Fruit fly (Drosophila melanogaster) whole organism, prepupa: ENCODE data around the gene Hsc70-3.

ENCODE experiments used
- Blimp-1 ChIP-seq: fragments of 200-800 bp; sonication (Bioruptor generic); optimal IDR thresholded peaks from 3 replicates; lab custom pipeline; 2017; ENCODE audit warnings: missing biosample characterization, missing genetic modification characterization, mild to moderate bottlenecking, moderate library complexity, missing genetic modification reagents
- CG10631 ChIP-seq: fragments of 200-800 bp; sonication (Bioruptor generic); optimal IDR thresholded peaks from 2 replicates; lab custom pipeline; 2016; ENCODE audit warnings: missing biosample characterization, missing genetic modification characterization
- CG11294 ChIP-seq: fragments of 200-800 bp; sonication (Bioruptor generic); IDR thresholded peaks from 2 replicates; pipeline ENCODE4 v1.3.6; 2022; ENCODE audit warnings: missing biosample characterization, missing genetic modification characterization
- CG11762 ChIP-seq: fragments of 200-800 bp; sonication (Bioruptor generic); optimal IDR thresholded peaks from 3 replicates; lab custom pipeline; 2016; ENCODE audit warnings: missing biosample characterization, missing genetic modification characterization; ENCODE audit not compliant: insufficient read depth
- CG11902 ChIP-seq: fragments of 200-800 bp; sonication (Bioruptor generic); optimal IDR thresholded peaks from 3 replicates; lab custom pipeline; 2016; ENCODE audit warnings: missing biosample characterization, missing genetic modification characterization
- CG15336 ChIP-seq: fragments of 200-800 bp; sonication (Bioruptor generic); IDR thresholded peaks from 2 replicates; pipeline ENCODE4 v1.3.6; 2022; ENCODE audit warnings: missing biosample characterization, missing genetic modification characterization
- CG1621 ChIP-seq: fragments of 200-800 bp; sonication (Bioruptor generic); optimal IDR thresholded peaks from 3 replicates; lab custom pipeline; 2018; ENCODE audit warnings: missing biosample characterization, mild to moderate bottlenecking, missing genetic modification characterization
- CG16779 ChIP-seq: fragments of 200-800 bp; sonication (Bioruptor generic); optimal IDR thresholded peaks from 3 replicates; lab custom pipeline; 2017; ENCODE audit warnings: missing biosample characterization, mild to moderate bottlenecking, missing genetic modification characterization
- CG32006 ChIP-seq: fragments of 200-800 bp; sonication (Bioruptor generic); optimal IDR thresholded peaks from 3 replicates; lab custom pipeline; 2017; ENCODE audit warnings: missing biosample characterization, mild to moderate bottlenecking, missing genetic modification characterization
- CG34406 ChIP-seq: fragments of 200-800 bp; sonication (Bioruptor generic); optimal IDR thresholded peaks from 3 replicates; lab custom pipeline; 2016; ENCODE audit warnings: missing biosample characterization, missing genetic modification characterization
- CG3919 ChIP-seq: fragments of 200-800 bp; sonication (Bioruptor generic); optimal IDR thresholded peaks from 3 replicates; lab custom pipeline; 2016; ENCODE audit warnings: missing biosample characterization, missing genetic modification characterization
- CG4318 ChIP-seq: fragments of 200-800 bp; sonication (Bioruptor generic); optimal IDR thresholded peaks from 3 replicates; lab custom pipeline; 2017; ENCODE audit warnings: missing biosample characterization, mild to moderate bottlenecking, missing genetic modification characterization
- CG6163 ChIP-seq: fragments of 200-800 bp; sonication (Bioruptor generic); IDR thresholded peaks from 3 replicates; pipeline ENCODE4 v1.3.6; 2022; ENCODE audit warnings: missing biosample characterization, missing genetic modification characterization
- CG6792 ChIP-seq: fragments of 200-800 bp; sonication (Bioruptor generic); optimal IDR thresholded peaks from 3 replicates; lab custom pipeline; 2016; ENCODE audit warnings: missing biosample characterization, missing genetic modification characterization
- CG6808 ChIP-seq: fragments of 200-800 bp; sonication (Bioruptor generic); optimal IDR thresholded peaks from 3 replicates; lab custom pipeline; 2017; ENCODE audit warnings: missing biosample characterization, missing genetic modification characterization, mild to moderate bottlenecking, moderate library complexity, missing genetic modification reagents
- CG6854 ChIP-seq: fragments of 200-800 bp; sonication (Bioruptor generic); optimal IDR thresholded peaks from 2 replicates; lab custom pipeline; 2017; ENCODE audit warnings: missing biosample characterization, mild to moderate bottlenecking, missing genetic modification characterization
- CG7368 ChIP-seq: fragments of 200-800 bp; sonication (Bioruptor generic); optimal IDR thresholded peaks from 3 replicates; lab custom pipeline; 2016; ENCODE audit warnings: missing biosample characterization, missing genetic modification characterization
- CG8319 ChIP-seq: fragments of 200-800 bp; sonication (Bioruptor generic); optimal IDR thresholded peaks from 3 replicates; lab custom pipeline; 2016; ENCODE audit warnings: missing biosample characterization, missing genetic modification characterization
- CG9139 ChIP-seq: fragments of 200-800 bp; sonication (Bioruptor generic); optimal IDR thresholded peaks from 3 replicates; lab custom pipeline; 2017; ENCODE audit warnings: missing biosample characterization, mild to moderate bottlenecking, missing genetic modification characterization
- Eip78C ChIP-seq: fragments of 200-800 bp; sonication (Bioruptor generic); peaks from one replicate; lab custom pipeline; 2016; ENCODE audit warnings: missing biosample characterization, missing genetic modification characterization
- Ets21C ChIP-seq: fragments of 200-800 bp; sonication (Bioruptor generic); optimal IDR thresholded peaks from 3 replicates; lab custom pipeline; 2016; ENCODE audit warnings: missing biosample characterization, missing genetic modification characterization
- Ets96B ChIP-seq: fragments of 200-800 bp; optimal IDR thresholded peaks from 2 replicates; lab custom pipeline; 2019; ENCODE audit warnings: missing biosample characterization, mild to moderate bottlenecking, missing genetic modification characterization, moderate library complexity
- Hr4 ChIP-seq: fragments of 200-800 bp; sonication (Bioruptor generic); optimal IDR thresholded peaks from 3 replicates; lab custom pipeline; 2016; ENCODE audit warnings: missing biosample characterization, missing genetic modification characterization
- Met ChIP-seq: fragments of 200-800 bp; sonication (Bioruptor generic); optimal IDR thresholded peaks from 3 replicates; lab custom pipeline; 2016; ENCODE audit warnings: missing biosample characterization, missing genetic modification characterization
- OdsH ChIP-seq: fragments of 200-800 bp; sonication (Bioruptor generic); optimal IDR thresholded peaks from 3 replicates; lab custom pipeline; 2016; ENCODE audit warnings: missing biosample characterization, missing genetic modification characterization
- Smox ChIP-seq: fragments of 200-800 bp; sonication (Bioruptor generic); optimal IDR thresholded peaks from 3 replicates; lab custom pipeline; 2016; ENCODE audit warnings: missing biosample characterization, missing genetic modification characterization
- Sox102F ChIP-seq: fragments of 200-800 bp; sonication (Bioruptor generic); optimal IDR thresholded peaks from 2 replicates; lab custom pipeline; 2016; ENCODE audit warnings: missing biosample characterization, mild to moderate bottlenecking, missing genetic modification characterization
- achi ChIP-seq: fragments of 200-800 bp; sonication (Bioruptor generic); optimal IDR thresholded peaks from 3 replicates; lab custom pipeline; 2016; ENCODE audit warnings: missing biosample characterization, missing genetic modification characterization
- acj6 ChIP-seq: fragments of 200-800 bp; sonication (Bioruptor generic); optimal IDR thresholded peaks from 3 replicates; lab custom pipeline; 2016; ENCODE audit warnings: missing biosample characterization, missing genetic modification characterization
- cyc ChIP-seq: fragments of 200-800 bp; sonication (Bioruptor generic); optimal IDR thresholded peaks from 3 replicates; lab custom pipeline; 2016; ENCODE audit warnings: missing biosample characterization, missing genetic modification characterization
- dac ChIP-seq: fragments of 200-800 bp; sonication (Bioruptor generic); optimal IDR thresholded peaks from 2 replicates; lab custom pipeline; 2017; ENCODE audit warnings: missing biosample characterization, mild to moderate bottlenecking, missing genetic modification characterization
- dsx ChIP-seq: fragments of 200-800 bp; optimal IDR thresholded peaks from 3 replicates; lab custom pipeline; 2019; ENCODE audit warnings: missing biosample characterization, mild to moderate bottlenecking, missing genetic modification characterization, moderate library complexity; ENCODE audit not compliant: poor library complexity, severe bottlenecking
- eg ChIP-seq: fragments of 200-800 bp; sonication (Bioruptor generic); IDR thresholded peaks from 3 replicates; pipeline ENCODE4 v1.3.6; 2022; ENCODE audit warnings: missing biosample characterization, missing genetic modification characterization
- fd59A ChIP-seq: fragments of 200-800 bp; sonication (Bioruptor generic); optimal IDR thresholded peaks from 2 replicates; lab custom pipeline; 2017; ENCODE audit warnings: missing biosample characterization, mild to moderate bottlenecking, missing genetic modification characterization, missing genetic modification reagents
- fd85E ChIP-seq: fragments of 200-800 bp; sonication (Bioruptor generic); optimal IDR thresholded peaks from 3 replicates; lab custom pipeline; 2016; ENCODE audit warnings: missing biosample characterization, missing genetic modification characterization
- fkh ChIP-seq: fragments of 200-800 bp; sonication (Bioruptor generic); optimal IDR thresholded peaks from 3 replicates; lab custom pipeline; 2017; ENCODE audit warnings: missing biosample characterization, mild to moderate bottlenecking, missing genetic modification characterization, moderate library complexity
- pdm3 ChIP-seq: fragments of 200-800 bp; sonication (Bioruptor generic); optimal IDR thresholded peaks from 3 replicates; lab custom pipeline; 2016; ENCODE audit warnings: missing biosample characterization, missing genetic modification characterization
- salr ChIP-seq, 2 experiments: fragments of 200-800 bp; sonication (Bioruptor generic); optimal IDR thresholded peaks; 3 replicates each; lab custom pipeline; 2016 to 2018; ENCODE audit warnings: missing biosample characterization in 2 of 2, missing genetic modification characterization in 2 of 2, mild to moderate bottlenecking in 1 of 2
- spab ChIP-seq: fragments of 200-800 bp; sonication (Bioruptor generic); optimal IDR thresholded peaks from 2 replicates; lab custom pipeline; 2017; ENCODE audit warnings: missing biosample characterization, mild to moderate bottlenecking, missing genetic modification characterization, missing genetic modification reagents
- ss ChIP-seq, 2 experiments: fragments of 200-800 bp; sonication (Bioruptor generic); optimal IDR thresholded peaks; 2 replicates in 1 of 2; 3 replicates in 1 of 2; lab custom pipeline; 2017 to 2018; ENCODE audit warnings: mild to moderate bottlenecking in 2 of 2, missing biosample characterization in 2 of 2, missing genetic modification characterization in 2 of 2, moderate library complexity in 1 of 2
- svp ChIP-seq: fragments of 200-800 bp; sonication (Bioruptor generic); peaks from one replicate; lab custom pipeline; 2016; ENCODE audit warnings: missing biosample characterization, missing genetic modification characterization
- vri ChIP-seq: fragments of 200-800 bp; sonication (Bioruptor generic); optimal IDR thresholded peaks from 3 replicates; lab custom pipeline; 2016; ENCODE audit warnings: missing biosample characterization, mild to moderate bottlenecking, missing genetic modification characterization

Gene Hsc70-3

DNA sequence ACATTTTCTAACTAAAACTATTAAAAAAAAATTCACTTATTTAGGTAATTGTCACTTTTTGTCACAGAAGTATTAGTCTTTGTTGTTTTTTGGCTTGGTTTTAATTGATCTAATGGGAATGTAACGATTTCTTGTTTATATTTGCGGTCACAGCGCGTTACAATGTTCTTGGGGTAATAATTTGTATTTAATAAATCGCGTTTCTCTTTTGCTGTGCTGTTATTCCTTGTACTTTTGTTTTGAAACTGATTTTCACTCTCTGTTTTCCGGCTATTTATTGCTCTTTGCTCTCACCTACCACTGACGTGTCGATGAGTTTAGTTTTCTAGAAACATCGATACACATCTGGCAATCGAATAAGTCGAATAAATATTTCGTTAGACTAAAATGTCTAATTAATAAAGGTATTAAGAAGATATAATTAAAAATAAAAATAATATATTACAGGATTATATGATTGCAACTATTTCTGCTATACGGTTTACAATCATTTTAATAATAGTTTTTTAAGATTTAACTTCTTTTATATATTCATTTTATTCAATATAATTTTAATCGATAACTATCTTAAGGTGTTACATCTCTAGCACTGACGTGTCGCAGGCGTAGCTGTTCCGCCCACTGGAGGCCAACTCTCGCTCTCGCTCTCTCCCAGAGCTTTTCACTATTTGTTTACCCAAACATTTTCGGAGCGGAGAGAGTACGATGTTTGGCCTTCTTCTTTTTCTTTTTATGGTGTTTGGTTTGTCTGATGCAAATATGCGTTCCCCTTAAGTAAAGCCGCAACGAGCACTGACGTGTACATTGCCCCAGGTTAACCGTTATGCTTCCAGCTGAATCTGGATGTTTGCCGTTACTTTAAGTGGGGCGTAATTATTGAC lies at the start of gene Hsc70-3 (continued):
- TF ChIP-seq spab (no peak), Ets96B (tag; lab: Kevin White, UChicago) (no peak), pdm3 (no peak), CG16779 (no peak), CG11762 (GFP tag; lab: Kevin White, UChicago) (no peak), eg (GFP tag; lab: Robert Waterston, UW) (no peak; the same call in 2 of the 3 replicates), CG3919 (GFP tag; lab: Kevin White, UChicago) (peak; percentile 22), vri (GFP tag; lab: Kevin White, UChicago) (peak; percentile 62), Ets21C (GFP tag; lab: Kevin White, UChicago) (no peak)
- TF ChIP-seq, all 60 proteins: peak for 22

DNA sequence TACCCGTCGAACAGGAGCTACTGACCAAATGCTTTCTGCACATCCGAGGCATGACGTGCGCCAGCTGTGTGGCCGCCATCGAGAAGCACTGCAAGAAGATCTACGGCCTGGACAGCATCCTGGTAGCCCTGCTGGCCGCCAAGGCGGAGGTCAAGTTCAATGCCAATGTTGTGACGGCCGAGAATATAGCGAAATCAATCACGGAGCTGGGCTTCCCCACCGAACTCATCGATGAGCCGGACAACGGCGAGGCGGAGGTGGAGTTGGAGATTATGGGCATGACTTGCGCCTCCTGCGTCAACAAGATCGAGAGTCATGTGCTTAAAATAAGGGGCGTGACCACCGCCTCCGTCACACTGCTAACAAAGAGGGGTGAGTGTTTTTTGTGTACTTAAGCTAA lies 49.0 kb upstream of the Hsc70-3 start:
- TF ChIP-seq vri (GFP tag; lab: Kevin White, UChicago) (no peak), OdsH (no peak), svp (GFP tag; lab: Kevin White, UChicago) (peak; percentile 76), CG10631 (GFP tag; lab: Kevin White, UChicago) (no peak), CG8319 (GFP tag; lab: Kevin White, UChicago) (no peak), Smox (GFP tag; lab: Kevin White, UChicago) (no peak), CG6792 (GFP tag; lab: Kevin White, UChicago) (no peak)

DNA sequence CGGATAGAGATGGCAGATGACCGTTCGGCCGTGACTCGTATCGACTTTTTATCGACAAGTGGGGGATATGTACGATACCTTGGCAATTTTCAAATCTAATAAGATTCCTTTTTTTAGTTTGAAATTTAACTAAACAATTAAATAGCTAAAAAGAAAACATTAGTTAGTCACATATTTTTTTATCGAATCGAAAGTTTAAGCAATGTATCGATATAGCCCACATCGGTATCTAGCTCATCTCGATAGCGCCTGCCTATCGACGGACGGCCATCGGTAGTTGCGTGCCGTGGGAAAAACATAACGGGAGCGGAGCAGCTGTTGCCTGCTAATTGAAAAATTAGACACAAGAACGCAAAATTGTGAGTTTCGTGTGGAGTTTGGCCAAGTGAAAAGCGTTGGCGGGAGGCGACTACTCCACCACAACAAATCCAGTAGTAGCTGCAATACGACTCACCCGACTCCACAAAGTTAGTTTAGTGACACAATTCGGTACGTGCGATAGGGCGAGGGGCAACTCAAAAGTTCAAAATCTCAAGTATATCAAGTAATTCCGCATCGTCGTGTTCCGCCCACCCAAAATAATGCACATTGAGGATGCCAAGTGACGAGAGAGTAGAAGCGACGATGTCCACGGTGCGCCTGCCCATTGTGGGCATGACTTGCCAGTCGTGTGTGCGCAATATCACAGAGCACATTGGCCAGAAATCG lies 48.0 kb upstream of the Hsc70-3 start, which contains the start of the genes CG10347 and ATP7:
Gene CG10347, minus strand, starts transcription at position 174 of the 708 bp plus-strand sequence.
Gene ATP7, plus strand, starts transcription at position 265 of the 708 bp plus-strand sequence.
- TF ChIP-seq CG9139 (GFP tag; lab: Kevin White, UChicago) = no peak
- TF ChIP-seq CG11762 (GFP tag; lab: Kevin White, UChicago) = no peak
- no peak for TF ChIP-seq CG8319 (GFP tag; lab: Kevin White, UChicago)
- no peak for TF ChIP-seq CG11294 (GFP tag; lab: Robert Waterston, UW)
- TF ChIP-seq CG1621 = peak; percentile 16
- peak; percentile 41 for TF ChIP-seq fkh (GFP tag; lab: Kevin White, UChicago)
- no peak for TF ChIP-seq CG4318 (GFP tag; lab: Kevin White, UChicago)
- no peak for TF ChIP-seq CG16779
- peak; percentile 29 for TF ChIP-seq achi
- TF ChIP-seq Met (GFP tag; lab: Kevin White, UChicago) = peak; percentile 38
- TF ChIP-seq Eip78C = peak; percentile 58
- no peak for TF ChIP-seq spab
- TF ChIP-seq salr (GFP tag; optimal IDR thresholded peaks at IDR 0.05; lab: Kevin White, UChicago) = no peak
- TF ChIP-seq CG3919 (GFP tag; lab: Kevin White, UChicago) = peak; percentile 9
- peak; percentile 23 for TF ChIP-seq CG6854 (GFP tag; lab: Kevin White, UChicago)
- TF ChIP-seq CG7368 (GFP tag; lab: Kevin White, UChicago) = no peak
- TF ChIP-seq cyc (GFP tag; lab: Kevin White, UChicago) = peak; percentile 7
- no peak for TF ChIP-seq dac
- no peak for TF ChIP-seq CG6808
- peak; percentile 13; the same call in 1 of the 2 replicates for TF ChIP-seq CG15336 (GFP tag; lab: Robert Waterston, UW)
- peak; percentile 25 to 57 for TF ChIP-seq ss (GFP tag; optimal IDR thresholded peaks at IDR 0.05; lab: Kevin White, UChicago)
- no peak for TF ChIP-seq CG32006 (GFP tag; lab: Kevin White, UChicago)
- TF ChIP-seq vri (GFP tag; lab: Kevin White, UChicago) = peak; percentile 9
- peak; percentile 2 for TF ChIP-seq Sox102F (GFP tag; lab: Kevin White, UChicago)
- no peak for TF ChIP-seq dsx (GFP tag; lab: Kevin White, UChicago)
- TF ChIP-seq CG6163 (GFP tag; lab: Robert Waterston, UW) = no peak
- peak; percentile 17; the same call in 1 of the 3 replicates for TF ChIP-seq eg (GFP tag; lab: Robert Waterston, UW)
- TF ChIP-seq fd85E = no peak
- TF ChIP-seq Blimp-1 (GFP tag; lab: Kevin White, UChicago) = no peak
- peak; percentile 67 for TF ChIP-seq svp (GFP tag; lab: Kevin White, UChicago)
- TF ChIP-seq CG11902 (GFP tag; lab: Kevin White, UChicago) = no peak
- peak; percentile 7 for TF ChIP-seq acj6 (GFP tag; lab: Kevin White, UChicago)
- peak; percentile 15 for TF ChIP-seq Hr4
- TF ChIP-seq Ets96B (tag; lab: Kevin White, UChicago) = no peak
- TF ChIP-seq CG6792 (GFP tag; lab: Kevin White, UChicago) = no peak
- peak; percentile 13 for TF ChIP-seq CG10631 (GFP tag; lab: Kevin White, UChicago)
- TF ChIP-seq pdm3 = peak; percentile 3
- TF ChIP-seq fd59A (GFP tag; lab: Kevin White, UChicago) = no peak
- TF ChIP-seq CG34406 (GFP tag; lab: Kevin White, UChicago) = no peak
